Worm (Caenorhabditis elegans) whole organism, early embryonic: ENCODE data around the gene T22B2.5.
A peak's percentile ranks its signal among the peaks of the same experiment; 100 is the strongest.

Source experiments
- B0310.2 ChIP-seq: sonication (generic microtip); optimal IDR thresholded peaks from 2 replicates; lab custom pipeline; 2016; ENCODE audit warnings: mild to moderate bottlenecking, missing genetic modification characterization, missing compliant biosample characterization
- F13C5.2 ChIP-seq: sonication (generic microtip); optimal IDR thresholded peaks from 2 replicates; lab custom pipeline; 2017; ENCODE audit warnings: mild to moderate bottlenecking, missing genetic modification characterization, inconsistent platforms, missing compliant biosample characterization
- aly-1 ChIP-seq: sonication (generic microtip); optimal IDR thresholded peaks from 2 replicates; lab custom pipeline; 2016; ENCODE audit warnings: missing genetic modification characterization, missing compliant biosample characterization
- ama-1 ChIP-seq: fragments of 150-350 bp; optimal IDR thresholded peaks from 2 replicates; lab custom pipeline; 2014
- ceh-13 ChIP-seq: fragments of 200-800 bp; sonication (Bioruptor generic); optimal IDR thresholded peaks from 2 replicates; lab custom pipeline; 2018; ENCODE audit warnings: mild to moderate bottlenecking, missing genetic modification characterization, missing compliant biosample characterization
- ceh-36 ChIP-seq: sonication (generic microtip); optimal IDR thresholded peaks from 2 replicates; lab custom pipeline; 2016; ENCODE audit warnings: missing genetic modification characterization, inconsistent platforms, missing compliant biosample characterization
- ets-7 ChIP-seq: sonication (generic microtip); optimal IDR thresholded peaks from 2 replicates; lab custom pipeline; 2016; ENCODE audit warnings: missing genotype, missing genetic modification characterization, missing compliant biosample characterization
- flt-1 ChIP-seq: fragments of 200-800 bp; sonication (Bioruptor generic); IDR thresholded peaks from 2 replicates; pipeline ENCODE4 v1.3.6; 2022; ENCODE audit warnings: missing genetic modification characterization, missing compliant biosample characterization
- hmbx-1 ChIP-seq: sonication (generic microtip); optimal IDR thresholded peaks from 2 replicates; lab custom pipeline; 2016; ENCODE audit warnings: mild to moderate bottlenecking, missing genetic modification characterization, missing compliant biosample characterization
- hmg-4 ChIP-seq: fragments of 200-800 bp; sonication (Bioruptor generic); optimal IDR thresholded peaks from 2 replicates; lab custom pipeline; 2018; ENCODE audit warnings: mild to moderate bottlenecking, missing genetic modification characterization, missing compliant biosample characterization
- hnd-1 ChIP-seq: sonication (generic microtip); optimal IDR thresholded peaks from 2 replicates; lab custom pipeline; 2016; ENCODE audit warnings: missing genetic modification characterization, missing compliant biosample characterization
- pes-1 ChIP-seq: fragments of 200-800 bp; sonication (Bioruptor generic); IDR thresholded peaks from 2 replicates; pipeline ENCODE4 v1.3.6; 2022; ENCODE audit warnings: missing genetic modification reagents, missing genetic modification characterization, missing compliant biosample characterization
- scrt-1 ChIP-seq: fragments of 200-800 bp; sonication (Bioruptor generic); IDR thresholded peaks from 2 replicates; pipeline ENCODE4 v1.3.6; 2022; ENCODE audit warnings: missing genetic modification characterization, missing compliant biosample characterization
- sea-1 ChIP-seq: fragments of 200-800 bp; sonication (Bioruptor generic); conservative IDR thresholded peaks from 2 replicates; pipeline ENCODE4 v1.3.6; 2022; ENCODE audit warnings: missing genetic modification characterization, missing compliant biosample characterization
- tbx-11 ChIP-seq: fragments of 200-800 bp; sonication (Bioruptor generic); IDR thresholded peaks from 2 replicates; pipeline ENCODE4 v1.3.6; 2022; ENCODE audit warnings: missing genetic modification characterization, missing compliant biosample characterization
- tbx-37 ChIP-seq: fragments of 200-800 bp; sonication (Bioruptor generic); conservative IDR thresholded peaks from 2 replicates; pipeline ENCODE4 v1.3.6; 2022; ENCODE audit warnings: missing genetic modification reagents, missing genetic modification characterization, missing compliant biosample characterization
- tra-4 ChIP-seq: sonication (generic microtip); optimal IDR thresholded peaks from 2 replicates; lab custom pipeline; 2017; ENCODE audit warnings: missing genetic modification characterization, missing compliant biosample characterization

The T22B2.5 gene

DNA sequence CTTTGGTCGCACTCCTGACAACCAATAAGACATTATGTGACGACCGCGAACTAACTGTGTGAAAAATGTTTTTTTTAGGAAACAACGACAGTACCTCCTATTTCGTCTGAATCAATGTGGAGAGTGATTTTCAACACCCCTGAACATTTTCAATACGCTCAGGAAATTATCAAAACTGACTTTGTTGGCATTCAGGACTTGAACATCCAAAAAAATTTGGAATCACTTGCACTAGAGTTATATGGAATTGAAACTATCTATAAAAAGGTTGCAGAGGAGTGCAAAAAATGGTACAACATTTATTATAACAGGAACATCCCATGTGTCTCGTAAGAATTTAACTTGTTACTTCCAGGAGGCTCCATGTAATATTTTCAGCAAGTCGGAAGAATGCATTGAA, 7.0 kb upstream of the T22B2.5 start:
- TF ChIP-seq ceh-13 (GFP tag; lab: Kevin White, UChicago) (no peak), hmg-4 (GFP tag; lab: Kevin White, UChicago) (no peak), ets-7 (tag; lab: Kevin White, UChicago) (no peak), hmbx-1 (tag; lab: Kevin White, UChicago) (no peak), flt-1 (GFP tag; lab: Robert Waterston, UW) (no peak), sea-1 (GFP tag; lab: Robert Waterston, UW) (no peak), F13C5.2 (tag; lab: Kevin White, UChicago) (no peak), scrt-1 (GFP tag; lab: Robert Waterston, UW) (no peak), aly-1 (tag; lab: Kevin White, UChicago) (no peak), tra-4 (no peak)

DNA sequence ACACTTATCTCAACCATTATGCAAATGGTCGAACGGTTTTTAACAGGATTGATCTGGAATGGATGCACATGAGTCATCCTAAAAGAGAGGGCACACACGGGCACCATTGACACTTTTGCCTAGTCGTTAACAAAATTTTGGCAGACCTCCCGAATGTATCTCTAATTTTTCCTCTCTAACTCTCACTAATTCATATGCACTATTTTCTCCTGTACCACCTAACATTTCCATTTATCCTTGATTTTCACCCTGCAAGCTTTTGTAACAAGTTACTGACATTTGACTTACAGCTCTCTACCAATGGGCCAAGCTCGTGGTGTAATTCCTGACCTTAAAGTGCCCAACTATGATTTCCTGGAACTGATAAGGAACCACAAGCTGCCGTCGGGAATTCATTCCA, 5.8 kb upstream of the T22B2.5 start, which contains the start of gene T22B2.3:
TSS of gene T22B2.3 (plus strand) at position 301 of the 400 bp plus-strand sequence.
- TF ChIP-seq scrt-1 (GFP tag; lab: Robert Waterston, UW): no peak
- no peak for TF ChIP-seq tra-4
- no peak for TF ChIP-seq ets-7 (tag; lab: Kevin White, UChicago)
- no peak for TF ChIP-seq ceh-36 (tag; lab: Kevin White, UChicago)
- no peak for TF ChIP-seq ceh-13 (GFP tag; lab: Kevin White, UChicago)
- no peak for TF ChIP-seq pes-1 (GFP tag; lab: Robert Waterston, UW)
- no peak for TF ChIP-seq hmbx-1 (tag; lab: Kevin White, UChicago)
- no peak for TF ChIP-seq flt-1 (GFP tag; lab: Robert Waterston, UW)
- no peak for TF ChIP-seq ama-1 (lab: Kevin White, UChicago)
- TF ChIP-seq F13C5.2 (tag; lab: Kevin White, UChicago): no peak
- no peak for TF ChIP-seq sea-1 (GFP tag; lab: Robert Waterston, UW)
- no peak for TF ChIP-seq tbx-11 (GFP tag; lab: Robert Waterston, UW)
- TF ChIP-seq aly-1 (tag; lab: Kevin White, UChicago): no peak
- TF ChIP-seq hnd-1 (tag; lab: Kevin White, UChicago): no peak
- no peak for TF ChIP-seq hmg-4 (GFP tag; lab: Kevin White, UChicago)
- no peak for TF ChIP-seq tbx-37 (GFP tag; lab: Robert Waterston, UW)
- TF ChIP-seq B0310.2 (tag; lab: Kevin White, UChicago): no peak

DNA sequence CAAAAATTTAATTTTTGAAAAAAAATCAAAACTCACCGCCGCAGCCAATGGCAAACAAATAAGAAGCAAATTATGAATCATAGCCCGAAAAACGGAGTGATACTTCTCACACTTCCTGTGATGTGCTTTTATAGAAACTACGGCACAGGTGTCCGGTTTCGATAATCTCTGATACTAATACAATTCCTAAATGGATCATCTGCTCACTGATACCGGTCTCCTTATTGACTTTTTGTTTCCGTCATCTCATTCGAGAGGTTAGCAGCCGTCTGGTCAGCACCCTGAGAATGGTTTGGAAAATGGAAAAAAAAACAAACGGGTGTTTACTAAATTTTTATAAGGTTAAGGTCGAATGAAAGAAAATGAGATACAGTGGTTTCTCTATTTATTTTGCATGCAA, 4.6 kb upstream of the T22B2.5 start, which contains the start of gene idpp-9:
TSS of gene idpp-9 (minus strand) at position 101 of the 400 bp plus-strand sequence.
- TF ChIP-seq ceh-36 (tag; lab: Kevin White, UChicago) (no peak), hmg-4 (GFP tag; lab: Kevin White, UChicago) (no peak), scrt-1 (GFP tag; lab: Robert Waterston, UW) (no peak), B0310.2 (tag; lab: Kevin White, UChicago) (no peak), hmbx-1 (tag; lab: Kevin White, UChicago) (no peak)

DNA sequence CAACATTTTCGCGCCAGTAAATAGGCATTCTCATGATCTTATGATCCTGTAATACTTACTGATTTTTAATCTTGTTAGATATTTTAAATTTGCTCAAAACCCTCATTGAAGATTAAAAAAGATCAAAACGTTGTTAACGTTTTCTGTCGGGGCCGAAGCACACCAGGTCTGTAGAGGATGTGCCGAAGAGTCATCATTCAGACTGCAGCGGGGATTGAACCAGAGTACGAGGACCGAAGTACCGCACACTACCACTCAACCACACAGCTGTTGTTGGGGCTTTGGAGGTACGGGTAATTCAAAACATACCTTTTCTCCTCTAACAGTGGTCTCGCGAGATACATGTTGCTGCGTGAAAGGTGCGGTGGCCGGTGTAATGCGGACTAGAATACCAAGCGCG, 3.1 kb upstream of the T22B2.5 start:
- TF ChIP-seq tbx-37 (GFP tag; lab: Robert Waterston, UW): peak; percentile 50; the same call in 1 of the 2 replicates
- TF ChIP-seq ceh-36 (tag; lab: Kevin White, UChicago): peak; percentile 85
- peak; percentile 49 for TF ChIP-seq tra-4
- TF ChIP-seq ama-1 (lab: Kevin White, UChicago): no peak
- TF ChIP-seq hnd-1 (tag; lab: Kevin White, UChicago): peak; percentile 35
- peak; percentile 77; the same call in 1 of the 2 replicates for TF ChIP-seq sea-1 (GFP tag; lab: Robert Waterston, UW)
- peak; percentile 55 for TF ChIP-seq aly-1 (tag; lab: Kevin White, UChicago)
- peak; percentile 76 for TF ChIP-seq hmg-4 (GFP tag; lab: Kevin White, UChicago)
- no peak for TF ChIP-seq ets-7 (tag; lab: Kevin White, UChicago)
- peak; percentile 82 for TF ChIP-seq scrt-1 (GFP tag; lab: Robert Waterston, UW)
- TF ChIP-seq hmbx-1 (tag; lab: Kevin White, UChicago): peak; percentile 33
- TF ChIP-seq flt-1 (GFP tag; lab: Robert Waterston, UW): peak; percentile 70
- TF ChIP-seq tbx-11 (GFP tag; lab: Robert Waterston, UW): peak; percentile 64
- TF ChIP-seq B0310.2 (tag; lab: Kevin White, UChicago): peak; percentile 75
- TF ChIP-seq ceh-13 (GFP tag; lab: Kevin White, UChicago): peak; percentile 49
- peak; percentile 42 for TF ChIP-seq F13C5.2 (tag; lab: Kevin White, UChicago)
- peak; percentile 83 for TF ChIP-seq pes-1 (GFP tag; lab: Robert Waterston, UW)

DNA sequence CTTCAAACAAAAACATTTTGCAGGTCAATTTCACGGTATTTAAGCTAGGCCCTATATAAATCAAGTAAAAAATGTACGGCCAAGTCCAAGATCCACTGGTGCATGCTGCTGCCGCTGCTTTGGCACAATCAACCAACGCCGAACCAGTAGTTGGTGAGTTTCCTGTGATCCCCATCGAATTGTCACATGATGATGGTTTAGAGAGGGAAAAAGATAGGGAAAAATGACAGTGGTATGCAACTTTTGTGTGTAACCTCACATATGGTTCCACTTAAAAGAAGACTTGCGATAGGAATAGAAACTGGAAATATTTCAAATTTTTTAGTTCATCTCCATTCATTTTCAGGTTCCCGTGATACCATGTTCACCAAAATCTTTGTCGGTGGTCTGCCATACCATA, 6.6 kb downstream of the T22B2.5 start, which contains the start of gene sup-12:
TSS of gene sup-12 (plus strand) at position 17 of the 400 bp plus-strand sequence.
- TF ChIP-seq hmbx-1 (tag; lab: Kevin White, UChicago) (no peak), tra-4 (no peak), sea-1 (GFP tag; lab: Robert Waterston, UW) (no peak), F13C5.2 (tag; lab: Kevin White, UChicago) (no peak), ceh-36 (tag; lab: Kevin White, UChicago) (no peak), pes-1 (GFP tag; lab: Robert Waterston, UW) (no peak), ceh-13 (GFP tag; lab: Kevin White, UChicago) (no peak), hnd-1 (tag; lab: Kevin White, UChicago) (no peak), hmg-4 (GFP tag; lab: Kevin White, UChicago) (no peak), ama-1 (lab: Kevin White, UChicago) (no peak), scrt-1 (GFP tag; lab: Robert Waterston, UW) (no peak), tbx-11 (GFP tag; lab: Robert Waterston, UW) (no peak)

DNA sequence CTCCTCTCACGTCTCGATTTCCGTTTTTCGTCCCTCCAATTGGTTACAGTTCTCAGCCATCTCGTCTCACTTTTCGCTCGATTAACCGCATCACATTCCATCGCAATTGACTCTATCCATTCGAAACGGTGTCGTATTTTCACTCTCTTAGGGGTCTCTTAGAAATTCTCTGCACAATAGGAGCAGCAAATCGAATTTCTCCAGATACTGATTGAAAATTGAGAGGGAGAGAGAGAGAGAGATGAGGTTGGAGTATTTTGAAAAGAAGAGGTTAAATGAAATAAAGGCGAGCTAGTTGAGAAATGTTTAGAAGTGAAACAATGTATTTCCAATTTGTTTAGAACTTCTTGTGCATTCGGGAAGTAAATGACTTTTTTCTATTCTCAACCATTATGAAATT, 9.8 kb downstream of the T22B2.5 start:
- TF ChIP-seq hnd-1 (tag; lab: Kevin White, UChicago) (no peak), ama-1 (lab: Kevin White, UChicago) (no peak), F13C5.2 (tag; lab: Kevin White, UChicago) (no peak), tbx-11 (GFP tag; lab: Robert Waterston, UW) (no peak), scrt-1 (GFP tag; lab: Robert Waterston, UW) (no peak), aly-1 (tag; lab: Kevin White, UChicago) (no peak), ceh-36 (tag; lab: Kevin White, UChicago) (no peak)
